Worm (Caenorhabditis elegans) whole organism, L2 larva: ENCODE measurements around the gene sfxn-1.1.

ENCODE experiments used
- C34F6.9 ChIP-seq: fragments of 150-350 bp; optimal IDR thresholded peaks from 2 replicates; lab custom pipeline; 2014; ENCODE audit warnings: missing biosample characterization, missing genetic modification characterization
- F13H6.1 ChIP-seq: sonication (generic microtip); optimal IDR thresholded peaks from 2 replicates; lab custom pipeline; 2016; ENCODE audit warnings: missing genetic modification characterization, missing compliant biosample characterization
- R02D3.7 ChIP-seq: fragments of 150-350 bp; optimal IDR thresholded peaks from 2 replicates; lab custom pipeline; 2014; ENCODE audit warnings: missing biosample characterization, missing genetic modification characterization
- Y55F3AM.14 ChIP-seq: fragments of 200-800 bp; sonication (Bioruptor generic); optimal IDR thresholded peaks from 2 replicates; lab custom pipeline; 2018; ENCODE audit warnings: mild to moderate bottlenecking, missing genetic modification characterization, missing compliant biosample characterization
- alr-1 ChIP-seq: fragments of 150-350 bp; optimal IDR thresholded peaks from 2 replicates; lab custom pipeline; 2014; ENCODE audit warnings: missing biosample characterization, missing genetic modification characterization
- aly-2 ChIP-seq: fragments of 150-350 bp; optimal IDR thresholded peaks from 2 replicates; lab custom pipeline; 2014; ENCODE audit warnings: missing biosample characterization, missing genetic modification characterization
- ama-1 ChIP-seq: fragments of 150-350 bp; optimal IDR thresholded peaks from 2 replicates; lab custom pipeline; 2018; ENCODE audit warnings: inconsistent platforms
- blmp-1 ChIP-seq: sonication (generic microtip); optimal IDR thresholded peaks from 2 replicates; lab custom pipeline; 2017; ENCODE audit warnings: missing genetic modification characterization, mild to moderate bottlenecking, missing compliant biosample characterization, antibody characterized with exemption, moderate library complexity; ENCODE audit not compliant: insufficient read depth
- ceh-82 ChIP-seq: fragments of 150-350 bp; optimal IDR thresholded peaks from 2 replicates; lab custom pipeline; 2014; ENCODE audit warnings: missing biosample characterization, missing genetic modification characterization
- crh-2 ChIP-seq: sonication (generic microtip); optimal IDR thresholded peaks from 2 replicates; lab custom pipeline; 2017; ENCODE audit warnings: missing biosample characterization, missing genetic modification characterization
- dmd-4 ChIP-seq: sonication (generic microtip); optimal IDR thresholded peaks from 2 replicates; lab custom pipeline; 2017; ENCODE audit warnings: missing biosample characterization, missing genetic modification characterization
- elt-1 ChIP-seq: fragments of 150-350 bp; optimal IDR thresholded peaks from 2 replicates; lab custom pipeline; 2014; ENCODE audit warnings: missing biosample characterization, missing genetic modification characterization
- elt-3 ChIP-seq: sonication (generic microtip); optimal IDR thresholded peaks from 2 replicates; lab custom pipeline; 2017; ENCODE audit warnings: missing biosample characterization, missing genetic modification characterization
- fos-1 ChIP-seq: fragments of 150-350 bp; optimal IDR thresholded peaks from 2 replicates; lab custom pipeline; 2014; ENCODE audit warnings: missing biosample characterization, missing genetic modification characterization
- gmeb-1 ChIP-seq: fragments of 150-350 bp; optimal IDR thresholded peaks from 2 replicates; lab custom pipeline; 2014; ENCODE audit warnings: missing biosample characterization, missing genetic modification characterization
- lin-11 ChIP-seq: fragments of 150-350 bp; sonication (generic microtip); optimal IDR thresholded peaks from 2 replicates; lab custom pipeline; 2014; ENCODE audit warnings: missing biosample characterization, missing genetic modification characterization, inconsistent platforms, mixed read lengths
- lin-13 ChIP-seq: fragments of 150-350 bp; optimal IDR thresholded peaks from 2 replicates; lab custom pipeline; 2014; ENCODE audit warnings: missing biosample characterization, missing genetic modification reagents, missing genetic modification characterization
- lin-39 ChIP-seq: fragments of 150-350 bp; optimal IDR thresholded peaks from 2 replicates; lab custom pipeline; 2014; ENCODE audit warnings: missing biosample characterization, missing genetic modification reagents, missing genetic modification characterization
- lsy-2 ChIP-seq, 2 experiments: fragments of 150-350 bp in 1 of 2; sonication (generic microtip) in 1 of 2; optimal IDR thresholded peaks; 2 replicates each; lab custom pipeline; 2014 to 2017; ENCODE audit warnings: missing biosample characterization in 2 of 2, missing genetic modification characterization in 2 of 2
- mdl-1 ChIP-seq, 2 experiments: fragments of 150-350 bp in 1 of 2; sonication (generic microtip) in 1 of 2; optimal IDR thresholded peaks; 2 replicates each; lab custom pipeline; 2017; ENCODE audit warnings: missing biosample characterization in 2 of 2, missing genetic modification characterization in 2 of 2
- nhr-10 ChIP-seq: sonication (generic microtip); optimal IDR thresholded peaks from 2 replicates; lab custom pipeline; 2017; ENCODE audit warnings: missing biosample characterization, missing genetic modification characterization
- nhr-12 ChIP-seq: fragments of 150-350 bp; optimal IDR thresholded peaks from 2 replicates; lab custom pipeline; 2014; ENCODE audit warnings: missing biosample characterization, missing genetic modification characterization
- nhr-129 ChIP-seq: fragments of 150-350 bp; optimal IDR thresholded peaks from 2 replicates; lab custom pipeline; 2014; ENCODE audit warnings: missing biosample characterization, missing genetic modification characterization
- nhr-21 ChIP-seq: fragments of 150-350 bp; optimal IDR thresholded peaks from 2 replicates; lab custom pipeline; 2014; ENCODE audit warnings: missing biosample characterization, missing genetic modification characterization
- nhr-23 ChIP-seq: fragments of 150-350 bp; optimal IDR thresholded peaks from 2 replicates; lab custom pipeline; 2014; ENCODE audit warnings: missing biosample characterization, missing genetic modification reagents, missing genetic modification characterization
- nhr-237 ChIP-seq: fragments of 150-350 bp; optimal IDR thresholded peaks from 2 replicates; lab custom pipeline; 2014; ENCODE audit warnings: missing biosample characterization, missing genetic modification characterization
- nhr-25 ChIP-seq: fragments of 150-350 bp; sonication (generic microtip); optimal IDR thresholded peaks from 3 replicates; lab custom pipeline; 2014; ENCODE audit warnings: missing biosample characterization, missing genetic modification characterization
- nhr-6 ChIP-seq: fragments of 150-350 bp; optimal IDR thresholded peaks from 2 replicates; lab custom pipeline; 2014; ENCODE audit warnings: missing biosample characterization, missing genetic modification characterization
- nhr-77 ChIP-seq: fragments of 150-350 bp; optimal IDR thresholded peaks from 2 replicates; lab custom pipeline; 2014; ENCODE audit warnings: missing biosample characterization, missing genetic modification characterization
- peb-1 ChIP-seq: fragments of 150-350 bp; optimal IDR thresholded peaks from 2 replicates; lab custom pipeline; 2014; ENCODE audit warnings: missing biosample characterization, missing genetic modification characterization
- sem-4 ChIP-seq: fragments of 150-350 bp; optimal IDR thresholded peaks from 2 replicates; lab custom pipeline; 2014; ENCODE audit warnings: missing biosample characterization, missing genetic modification reagents, missing genetic modification characterization
- sma-3 ChIP-seq: sonication (generic microtip); optimal IDR thresholded peaks from 2 replicates; lab custom pipeline; 2016; ENCODE audit warnings: missing genetic modification reagents, missing genetic modification characterization, missing compliant biosample characterization
- sma-9 ChIP-seq, 2 experiments: fragments of 150-350 bp in 1 of 2; sonication (generic microtip) in 1 of 2; optimal IDR thresholded peaks; 2 replicates each; lab custom pipeline; 2014 to 2016; ENCODE audit warnings: missing genetic modification characterization in 2 of 2, mild to moderate bottlenecking in 1 of 2, missing biosample characterization in 1 of 2, missing compliant biosample characterization in 1 of 2, missing genetic modification reagents in 1 of 2, moderate library complexity in 1 of 2
- unc-39 ChIP-seq: fragments of 150-350 bp; optimal IDR thresholded peaks from 2 replicates; lab custom pipeline; 2014; ENCODE audit warnings: missing biosample characterization, missing genetic modification characterization
- unc-55 ChIP-seq: fragments of 150-350 bp; sonication (generic microtip); optimal IDR thresholded peaks from 3 replicates; lab custom pipeline; 2014; ENCODE audit warnings: missing biosample characterization, missing genetic modification reagents, missing genetic modification characterization
- unc-62 ChIP-seq: fragments of 150-350 bp; optimal IDR thresholded peaks from 2 replicates; lab custom pipeline; 2014; ENCODE audit warnings: missing biosample characterization, missing genetic modification reagents, missing genetic modification characterization
- zag-1 ChIP-seq: fragments of 150-350 bp; optimal IDR thresholded peaks from 2 replicates; lab custom pipeline; 2014; ENCODE audit warnings: missing biosample characterization, missing genetic modification characterization
- ztf-1 ChIP-seq: fragments of 200-800 bp; sonication (Bioruptor generic); conservative IDR thresholded peaks from 2 replicates; pipeline ENCODE4 v1.3.6; 2022; ENCODE audit warnings: missing genetic modification characterization, missing compliant biosample characterization
- ztf-11 ChIP-seq: sonication (generic microtip); optimal IDR thresholded peaks from 2 replicates; lab custom pipeline; 2017; ENCODE audit warnings: missing biosample characterization, missing genetic modification characterization
- ztf-4 ChIP-seq: fragments of 150-350 bp; optimal IDR thresholded peaks from 2 replicates; lab custom pipeline; 2014; ENCODE audit warnings: missing biosample characterization, missing genetic modification characterization

Gene sfxn-1.1

DNA sequence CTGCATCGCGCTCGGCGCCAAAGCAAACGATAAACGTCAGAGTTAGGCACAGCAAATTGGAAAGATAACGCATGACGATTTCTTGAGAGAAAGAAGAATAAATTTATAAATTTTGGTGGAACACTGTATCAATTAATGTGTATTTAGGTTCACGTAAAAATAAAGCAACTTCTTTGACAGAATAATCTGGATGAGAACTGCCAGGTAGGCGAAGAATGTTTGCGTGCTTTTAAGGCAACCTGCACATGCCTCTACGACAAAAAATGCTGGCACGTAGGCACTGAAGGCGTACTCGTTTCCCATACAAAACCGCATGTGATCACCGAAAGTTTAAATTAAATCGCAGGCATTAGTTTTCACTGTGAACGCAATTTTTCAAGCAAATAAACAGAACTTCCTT, 34.5 kb upstream of the sfxn-1.1 start, which contains the start of gene F35H8.1:
TSS of gene F35H8.1 (minus strand) at position 101 of the 400 bp plus-strand sequence.
- TF ChIP-seq F13H6.1 (tag; lab: Kevin White, UChicago) (no peak), lsy-2 (tag; optimal IDR thresholded peaks at IDR 0.05; lab: Kevin White, UChicago) (no peak), elt-1 (tag; lab: Kevin White, UChicago) (no peak), nhr-21 (no peak)

DNA sequence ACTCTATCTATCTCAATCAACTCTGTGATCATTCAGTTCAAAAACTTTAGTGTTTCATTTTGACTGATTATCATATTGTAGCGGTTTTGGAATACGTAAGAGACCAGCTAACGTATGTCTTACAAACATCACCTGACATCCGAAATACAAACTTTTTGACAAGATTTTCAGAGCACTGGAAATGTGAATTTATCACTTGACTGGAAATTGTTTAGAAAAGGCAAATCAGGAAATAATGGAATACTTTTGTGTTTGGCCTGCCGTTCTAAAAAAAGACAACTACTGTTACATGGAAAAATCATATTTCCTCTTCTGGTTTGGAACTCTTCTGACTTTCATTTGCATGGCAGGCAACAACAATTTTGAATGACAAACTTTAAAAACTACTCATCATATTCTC, 32.9 kb upstream of the sfxn-1.1 start, which contains the start of gene F35H8.12:
TSS of gene F35H8.12 (plus strand) at position 301 of the 400 bp plus-strand sequence.
- TF ChIP-seq nhr-129 (tag; lab: Kevin White, UChicago): no peak
- TF ChIP-seq ztf-1 (GFP tag; lab: Robert Waterston, UW): no peak
- TF ChIP-seq nhr-25 (tag; lab: Kevin White, UChicago): no peak
- no peak for TF ChIP-seq lsy-2 (tag; optimal IDR thresholded peaks at IDR 0.05; lab: Kevin White, UChicago)
- TF ChIP-seq nhr-77: no peak
- TF ChIP-seq gmeb-1: no peak
- no peak for TF ChIP-seq ama-1
- TF ChIP-seq sem-4 (tag; lab: Kevin White, UChicago): no peak
- TF ChIP-seq F13H6.1 (tag; lab: Kevin White, UChicago): no peak
- TF ChIP-seq peb-1: no peak
- TF ChIP-seq sma-3: no peak
- no peak for TF ChIP-seq nhr-23 (tag; lab: Kevin White, UChicago)
- TF ChIP-seq Y55F3AM.14 (GFP tag; lab: Kevin White, UChicago): no peak
- TF ChIP-seq unc-55 (GFP tag; lab: Kevin White, UChicago): no peak
- TF ChIP-seq nhr-12 (tag; lab: Kevin White, UChicago): no peak
- no peak for TF ChIP-seq nhr-10 (tag; lab: Kevin White, UChicago)
- TF ChIP-seq lin-11 (tag; lab: Kevin White, UChicago): no peak

DNA sequence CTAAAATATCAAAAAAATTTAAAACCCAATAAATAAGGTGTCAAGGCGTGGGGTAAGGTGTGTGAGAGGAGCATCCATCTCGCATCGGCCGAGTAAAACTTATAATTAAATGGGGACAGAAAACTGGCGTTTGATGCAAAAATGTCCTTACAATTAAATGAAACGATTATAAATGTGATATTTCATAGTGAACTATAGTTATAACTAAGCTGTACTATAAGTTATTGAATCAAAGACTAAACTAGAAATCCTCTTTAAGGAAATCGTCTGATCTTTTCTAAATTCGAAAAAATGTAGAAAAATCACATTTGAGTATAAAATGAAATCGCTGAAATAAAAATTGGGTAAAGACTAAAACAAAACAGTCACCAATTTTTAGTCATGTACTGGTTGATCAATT, 32.0 kb upstream of the sfxn-1.1 start, which contains the start of gene sra-6:
TSS of gene sra-6 (minus strand) at position 101 of the 400 bp plus-strand sequence.
- TF ChIP-seq lin-13 (GFP tag; lab: Kevin White, UChicago) (no peak), nhr-25 (tag; lab: Kevin White, UChicago) (no peak), blmp-1 (tag; lab: Kevin White, UChicago) (no peak), aly-2 (tag; lab: Kevin White, UChicago) (no peak), sma-9 (GFP tag; optimal IDR thresholded peaks at IDR 0.05; lab: Kevin White, UChicago) (no peak), sma-9 (tag; optimal IDR thresholded peaks at IDR 0.05; lab: Kevin White, UChicago) (no peak), nhr-23 (tag; lab: Kevin White, UChicago) (no peak), fos-1 (no peak), ceh-82 (no peak), ztf-4 (tag; lab: Kevin White, UChicago) (no peak), lin-39 (tag; lab: Kevin White, UChicago) (no peak), nhr-6 (no peak), mdl-1 (tag; optimal IDR thresholded peaks at IDR 0.05; lab: Kevin White, UChicago) (no peak), elt-3 (tag; lab: Kevin White, UChicago) (no peak), nhr-12 (tag; lab: Kevin White, UChicago) (no peak), lin-11 (tag; lab: Kevin White, UChicago) (no peak), crh-2 (tag; lab: Kevin White, UChicago) (no peak), ztf-11 (tag; lab: Kevin White, UChicago) (no peak), F13H6.1 (tag; lab: Kevin White, UChicago) (no peak)

DNA sequence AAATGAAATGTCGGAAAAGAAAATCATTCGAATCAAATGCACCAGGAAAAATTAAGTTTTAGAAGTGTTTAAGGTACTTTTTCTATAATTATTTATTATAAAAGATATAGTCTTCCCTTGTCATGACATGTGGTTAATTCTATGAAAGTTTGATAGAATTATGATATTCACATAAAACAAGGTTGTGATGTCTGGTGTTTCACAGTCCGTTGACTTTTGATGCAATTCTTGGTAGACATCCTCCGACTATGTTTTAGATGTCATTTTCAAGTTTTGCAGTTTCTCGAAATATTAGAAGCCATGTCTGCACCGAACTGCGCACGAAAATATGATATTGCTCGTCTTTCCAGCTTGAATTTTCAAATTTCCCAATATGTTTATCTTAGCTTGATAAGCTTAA, 25.7 kb upstream of the sfxn-1.1 start, which contains the start of gene sra-7:
TSS of gene sra-7 (plus strand) at position 301 of the 400 bp plus-strand sequence.
- TF ChIP-seq ztf-11 (tag; lab: Kevin White, UChicago) (no peak), nhr-21 (no peak), zag-1 (no peak), ama-1 (no peak), nhr-237 (tag; lab: Kevin White, UChicago) (no peak), ztf-1 (GFP tag; lab: Robert Waterston, UW) (no peak), unc-62 (GFP tag; lab: Kevin White, UChicago) (no peak), R02D3.7 (tag; lab: Kevin White, UChicago) (no peak), nhr-6 (no peak), dmd-4 (tag; lab: Kevin White, UChicago) (no peak), peb-1 (no peak), nhr-10 (tag; lab: Kevin White, UChicago) (no peak), C34F6.9 (tag; lab: Kevin White, UChicago) (no peak), lin-11 (tag; lab: Kevin White, UChicago) (no peak), nhr-12 (tag; lab: Kevin White, UChicago) (no peak), F13H6.1 (tag; lab: Kevin White, UChicago) (no peak), nhr-25 (tag; lab: Kevin White, UChicago) (no peak), nhr-23 (tag; lab: Kevin White, UChicago) (no peak), unc-39 (tag; lab: Kevin White, UChicago) (no peak), alr-1 (tag; lab: Kevin White, UChicago) (no peak)
